Fruit fly (Drosophila melanogaster): Measurements from ENCODE around the gene CRMP.

The CRMP gene

DNA sequence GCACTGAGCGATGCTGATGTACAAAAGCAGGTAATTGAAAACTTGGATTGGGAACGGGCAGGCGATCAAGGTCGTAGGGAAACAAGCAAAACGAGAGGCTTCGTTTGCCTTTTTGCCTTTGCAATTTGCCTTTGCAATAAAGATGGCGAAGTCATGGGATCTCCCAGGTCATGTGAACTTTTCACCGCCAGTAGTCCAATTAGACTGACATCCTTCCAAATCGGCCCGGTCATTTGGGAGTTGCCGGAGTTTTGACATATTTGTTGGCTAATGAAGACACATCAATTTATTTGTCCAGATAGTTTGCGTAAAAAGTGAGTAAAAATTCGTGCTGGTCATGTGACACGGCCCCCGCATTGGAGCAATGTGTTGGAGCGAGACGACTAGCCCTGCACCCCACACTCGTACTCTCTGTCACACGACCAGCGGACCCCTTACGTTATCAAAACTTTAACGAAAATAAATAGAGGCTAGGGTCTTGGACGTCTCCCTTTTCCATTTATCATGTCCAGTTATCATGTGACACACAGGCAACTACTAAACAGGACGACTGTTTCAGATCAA, 21.2 kb downstream of the CRMP start (continued):
- TF ChIP-seq CG10565 (GFP tag; optimal IDR thresholded peaks at IDR 0.05): no peak
- no peak for TF ChIP-seq dmrt11E (tag; optimal IDR thresholded peaks at IDR 0.05)
- TF ChIP-seq CG31388 (GFP tag; optimal IDR thresholded peaks at IDR 0.05): no peak
- TF ChIP-seq bbx (GFP tag; IDR thresholded peaks at IDR 0.05; ENCODE audit: partially characterized antibody): 0 out of 2 replicates have a peak, but pooled peaks have one; percentile 15
- peak; percentile 28 for TF ChIP-seq B-H2 (GFP tag; optimal IDR thresholded peaks at IDR 0.05)
- TF ChIP-seq Atf3 (GFP tag; optimal IDR thresholded peaks at IDR 0.05): no peak
- no peak for TF ChIP-seq dm (GFP tag; optimal IDR thresholded peaks at IDR 0.05)
- no peak for TF ChIP-seq CG14014 (GFP tag; IDR thresholded peaks at IDR 0.05)
- peak; percentile 73 for TF ChIP-seq Med (GFP tag)
- TF ChIP-seq insv (GFP tag; optimal IDR thresholded peaks at IDR 0.05): peak; percentile 43 to 88
- no peak for TF ChIP-seq CG13894 (tag; optimal IDR thresholded peaks at IDR 0.05)
- no peak for TF ChIP-seq Bteb2 (GFP tag; optimal IDR thresholded peaks at IDR 0.05)
- TF ChIP-seq HLH3B (GFP tag; IDR thresholded peaks at IDR 0.05): no peak
- TF ChIP-seq bsh (GFP tag; optimal IDR thresholded peaks at IDR 0.05): no peak
- TF ChIP-seq pita (GFP tag; optimal IDR thresholded peaks at IDR 0.05): no peak
- TF ChIP-seq z (GFP tag; IDR thresholded peaks at IDR 0.05): no peak
- TF ChIP-seq MTF-1 (GFP tag; optimal IDR thresholded peaks at IDR 0.05; ENCODE audit: borderline replicate concordance): no peak
- no peak for TF ChIP-seq Ptx1 (GFP tag; IDR thresholded peaks at IDR 0.05)
- peak; percentile 28 for TF ChIP-seq phol (tag; optimal IDR thresholded peaks at IDR 0.05)
- TF ChIP-seq tx (GFP tag; optimal IDR thresholded peaks at IDR 0.05): no peak
- TF ChIP-seq H15 (GFP tag; IDR thresholded peaks at IDR 0.05): no peak
- TF ChIP-seq hbn (GFP tag; IDR thresholded peaks at IDR 0.05; ENCODE audit: partially characterized antibody): no peak
- no peak for TF ChIP-seq CG3407 (GFP tag; optimal IDR thresholded peaks at IDR 0.05)
- no peak for TF ChIP-seq shn (GFP tag; optimal IDR thresholded peaks at IDR 0.05)
- peak; percentile 39 for TF ChIP-seq cad (GFP tag; optimal IDR thresholded peaks at IDR 0.05)
- no peak for TF ChIP-seq CG12942 (GFP tag; optimal IDR thresholded peaks at IDR 0.05)
- TF ChIP-seq sug (tag; optimal IDR thresholded peaks at IDR 0.05): peak; percentile 57
- TF ChIP-seq lab (GFP tag; optimal IDR thresholded peaks at IDR 0.05): no peak
- no peak for TF ChIP-seq Spps (tag; optimal IDR thresholded peaks at IDR 0.05)
- no peak for TF ChIP-seq CG14667 (GFP tag; IDR thresholded peaks at IDR 0.05)
- no peak for TF ChIP-seq pzg (GFP tag; optimal IDR thresholded peaks at IDR 0.05)
- TF ChIP-seq otp (GFP tag; IDR thresholded peaks at IDR 0.05): no peak
- TF ChIP-seq CG10654 (GFP tag; optimal IDR thresholded peaks at IDR 0.05): no peak
- no peak for TF ChIP-seq en (GFP tag; optimal IDR thresholded peaks at IDR 0.05)
- TF ChIP-seq CG6854 (GFP tag; optimal IDR thresholded peaks at IDR 0.05): no peak

DNA sequence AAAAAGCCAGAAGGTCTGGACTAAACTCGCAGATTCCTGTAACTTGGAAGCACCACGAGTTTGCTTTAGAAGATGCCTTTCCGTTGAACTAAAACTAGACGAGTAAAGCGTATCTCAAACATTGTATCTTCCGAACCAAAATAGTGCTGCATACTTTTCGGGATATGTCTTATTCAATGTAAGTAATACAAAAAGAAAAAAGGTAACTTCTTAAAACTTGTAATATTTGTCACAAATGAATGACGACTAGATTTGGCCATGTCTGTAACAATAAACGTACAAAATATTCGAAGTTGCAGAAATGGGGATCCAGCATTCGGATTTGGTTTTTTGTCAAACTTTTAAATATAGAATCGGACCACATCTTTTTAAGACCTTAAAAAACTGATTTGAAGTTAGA, 24.0 kb downstream of the CRMP start:
- TF ChIP-seq CG15601 (tag; optimal IDR thresholded peaks at IDR 0.05) (no peak), CG2199 (GFP tag; IDR thresholded peaks at IDR 0.05) (peak; percentile 86; the same call in 2 of the 3 replicates), CG14014 (GFP tag; IDR thresholded peaks at IDR 0.05) (no peak), CG3065 (GFP tag; optimal IDR thresholded peaks at IDR 0.05) (no peak), Sox100B (GFP tag; optimal IDR thresholded peaks at IDR 0.05) (no peak), al (GFP tag; IDR thresholded peaks at IDR 0.05) (no peak), CG9609 (GFP tag; optimal IDR thresholded peaks at IDR 0.05) (no peak), CG10462 (GFP tag; optimal IDR thresholded peaks at IDR 0.05) (no peak), CG3163 (GFP tag; optimal IDR thresholded peaks at IDR 0.05) (no peak), emc (GFP tag; optimal IDR thresholded peaks at IDR 0.05) (no peak), Optix (GFP tag; IDR thresholded peaks at IDR 0.05) (no peak), CTCF (GFP tag; optimal IDR thresholded peaks at IDR 0.05) (peak; percentile 11), Blimp-1 (GFP tag; optimal IDR thresholded peaks at IDR 0.05) (no peak), CG6813 (GFP tag; optimal IDR thresholded peaks at IDR 0.05) (no peak), pan (optimal IDR thresholded peaks at IDR 0.05) (no peak), pan (GFP tag; optimal IDR thresholded peaks at IDR 0.05 in 1 of 2, IDR thresholded peaks at IDR 0.05 in 1 of 2) (no peak), hkb (optimal IDR thresholded peaks at IDR 0.05) (no peak), hkb (GFP tag; IDR thresholded peaks at IDR 0.05) (no peak), bigmax (GFP tag; optimal IDR thresholded peaks at IDR 0.05) (no peak), CG12104 (GFP tag; optimal IDR thresholded peaks at IDR 0.05) (no peak), Med (GFP tag) (peak; percentile 54), pita (GFP tag; optimal IDR thresholded peaks at IDR 0.05) (no peak)
